Worm (Caenorhabditis elegans) whole organism, L3 larva: ENCODE measurements around the gene T19D12.9.

Experiments
- ZK546.5 ChIP-seq: sonication (generic microtip); optimal IDR thresholded peaks from 2 replicates; lab custom pipeline; 2017; ENCODE audit warnings: missing biosample characterization, missing genetic modification characterization
- aly-2 ChIP-seq: fragments of 150-350 bp; optimal IDR thresholded peaks from 2 replicates; lab custom pipeline; 2014; ENCODE audit warnings: missing biosample characterization, missing genetic modification characterization
- ama-1 ChIP-seq: fragments of 150-350 bp; optimal IDR thresholded peaks from 2 replicates; lab custom pipeline; 2018
- ceh-16 ChIP-seq: sonication (generic microtip); optimal IDR thresholded peaks from 2 replicates; lab custom pipeline; 2017; ENCODE audit warnings: missing biosample characterization, missing genetic modification characterization
- ceh-9 ChIP-seq: sonication (generic microtip); optimal IDR thresholded peaks from 2 replicates; lab custom pipeline; 2018; ENCODE audit warnings: missing biosample characterization, missing genetic modification characterization
- daf-12 ChIP-seq: fragments of 150-350 bp; optimal IDR thresholded peaks from 2 replicates; lab custom pipeline; 2014; ENCODE audit warnings: missing biosample characterization, missing genetic modification reagents, missing genetic modification characterization
- egl-27 ChIP-seq: sonication (generic microtip); optimal IDR thresholded peaks from 4 replicates; lab custom pipeline; 2017; ENCODE audit warnings: missing biosample characterization, missing genetic modification reagents, missing genetic modification characterization
- egl-5 ChIP-seq: fragments of 150-350 bp; optimal IDR thresholded peaks from 2 replicates; lab custom pipeline; 2017; ENCODE audit warnings: missing biosample characterization, missing genetic modification reagents, missing genetic modification characterization, inconsistent platforms
- elt-2 ChIP-seq: sonication (generic microtip); optimal IDR thresholded peaks from 2 replicates; lab custom pipeline; 2016; ENCODE audit warnings: missing genetic modification reagents, mild to moderate bottlenecking, missing genetic modification characterization, missing compliant biosample characterization
- elt-3 ChIP-seq, 3 experiments: fragments of 150-350 bp in 1 of 3; sonication (generic microtip) in 2 of 3; optimal IDR thresholded peaks; 2 replicates in 2 of 3; 4 replicates in 1 of 3; lab custom pipeline; 2014 to 2017; ENCODE audit warnings: missing biosample characterization in 3 of 3, missing genetic modification characterization in 3 of 3
- eor-1 ChIP-seq, 2 experiments: fragments of 150-350 bp; optimal IDR thresholded peaks; 2 replicates each; lab custom pipeline; 2014 to 2018; ENCODE audit warnings: missing biosample characterization in 2 of 2, missing genetic modification characterization in 2 of 2
- fkh-10 ChIP-seq: sonication (generic microtip); optimal IDR thresholded peaks from 2 replicates; lab custom pipeline; 2017; ENCODE audit warnings: missing biosample characterization, missing genetic modification reagents, missing genetic modification characterization
- fkh-2 ChIP-seq: fragments of 150-350 bp; optimal IDR thresholded peaks from 2 replicates; lab custom pipeline; 2014; ENCODE audit warnings: missing biosample characterization, missing genetic modification reagents, missing genetic modification characterization
- hmg-11 ChIP-seq: sonication (generic microtip); optimal IDR thresholded peaks from 2 replicates; lab custom pipeline; 2016; ENCODE audit warnings: missing genetic modification characterization, missing compliant biosample characterization
- lin-15B ChIP-seq: fragments of 150-350 bp; optimal IDR thresholded peaks from 2 replicates; lab custom pipeline; 2014; ENCODE audit warnings: missing biosample characterization, missing genetic modification characterization
- lin-39 ChIP-seq: fragments of 150-350 bp; optimal IDR thresholded peaks from 2 replicates; lab custom pipeline; 2018; ENCODE audit warnings: missing biosample characterization, missing genetic modification reagents, missing genetic modification characterization
- mdl-1 ChIP-seq: fragments of 150-350 bp; optimal IDR thresholded peaks from 2 replicates; lab custom pipeline; 2014; ENCODE audit warnings: missing biosample characterization, missing genetic modification characterization
- mml-1 ChIP-seq: fragments of 150-350 bp; sonication (generic microtip); optimal IDR thresholded peaks from 3 replicates; lab custom pipeline; 2014; ENCODE audit warnings: missing biosample characterization, missing genetic modification characterization
- nfya-1 ChIP-seq: sonication (generic microtip); optimal IDR thresholded peaks from 2 replicates; lab custom pipeline; 2017; ENCODE audit warnings: missing genetic modification characterization, mild to moderate bottlenecking, missing compliant biosample characterization, antibody characterized with exemption, moderate library complexity; ENCODE audit not compliant: insufficient read depth
- nhr-11 ChIP-seq: fragments of 150-350 bp; optimal IDR thresholded peaks from 2 replicates; lab custom pipeline; 2014; ENCODE audit warnings: missing biosample characterization, missing genetic modification characterization
- nhr-23 ChIP-seq: fragments of 150-350 bp; optimal IDR thresholded peaks from 2 replicates; lab custom pipeline; 2014; ENCODE audit warnings: missing biosample characterization, missing genetic modification reagents, missing genetic modification characterization
- nhr-25 ChIP-seq: sonication (generic microtip); optimal IDR thresholded peaks from 2 replicates; lab custom pipeline; 2017; ENCODE audit warnings: missing biosample characterization, missing genetic modification characterization
- nhr-28 ChIP-seq: fragments of 150-350 bp; optimal IDR thresholded peaks from 2 replicates; lab custom pipeline; 2014; ENCODE audit warnings: missing biosample characterization, missing genetic modification characterization
- nhr-67 ChIP-seq: fragments of 150-350 bp; optimal IDR thresholded peaks from 2 replicates; lab custom pipeline; 2014; ENCODE audit warnings: missing biosample characterization, missing genetic modification characterization
- nhr-76 ChIP-seq: fragments of 150-350 bp; sonication (generic microtip); optimal IDR thresholded peaks from 5 replicates; lab custom pipeline; 2014; ENCODE audit warnings: missing biosample characterization, missing genetic modification characterization
- nhr-77 ChIP-seq: fragments of 150-350 bp; optimal IDR thresholded peaks from 2 replicates; lab custom pipeline; 2014; ENCODE audit warnings: missing biosample characterization, missing genetic modification characterization
- pha-4 ChIP-seq: fragments of 150-350 bp; optimal IDR thresholded peaks from 2 replicates; lab custom pipeline; 2014; ENCODE audit warnings: missing biosample characterization, missing genetic modification reagents, missing genetic modification characterization
- pqm-1 ChIP-seq: fragments of 150-350 bp; optimal IDR thresholded peaks from 2 replicates; lab custom pipeline; 2017; ENCODE audit warnings: missing biosample characterization, missing genetic modification characterization, inconsistent platforms
- skn-1 ChIP-seq: fragments of 150-350 bp; optimal IDR thresholded peaks from 2 replicates; lab custom pipeline; 2014; ENCODE audit warnings: missing biosample characterization, missing genetic modification characterization
- snpc-4 ChIP-seq: fragments of 150-350 bp; optimal IDR thresholded peaks from 2 replicates; lab custom pipeline; 2014; ENCODE audit warnings: missing biosample characterization, missing genetic modification characterization
- unc-39 ChIP-seq: sonication (generic microtip); optimal IDR thresholded peaks from 4 replicates; lab custom pipeline; 2017; ENCODE audit warnings: missing biosample characterization, missing genetic modification characterization
- zag-1 ChIP-seq: fragments of 150-350 bp; optimal IDR thresholded peaks from 2 replicates; lab custom pipeline; 2014; ENCODE audit warnings: missing biosample characterization, missing genetic modification characterization
- ztf-11 ChIP-seq: fragments of 150-350 bp; optimal IDR thresholded peaks from 2 replicates; lab custom pipeline; 2014; ENCODE audit warnings: missing biosample characterization, missing genetic modification characterization
- ztf-4 ChIP-seq: fragments of 150-350 bp; optimal IDR thresholded peaks from 2 replicates; lab custom pipeline; 2014; ENCODE audit warnings: missing biosample characterization, missing genetic modification characterization

Gene T19D12.9

ce11 chrII:6689088-6689487 is 34.9 kb upstream of the T19D12.9 start:
- TF ChIP-seq egl-27 (tag; lab: Kevin White, UChicago) = no peak
- peak; percentile 63 for TF ChIP-seq nhr-11
- no peak for TF ChIP-seq eor-1 (tag; optimal IDR thresholded peaks at IDR 0.05; lab: Kevin White, UChicago)
- no peak for TF ChIP-seq zag-1 (tag; lab: Kevin White, UChicago)

ce11 chrII:6685964-6686363 is 31.8 kb upstream of the T19D12.9 start:
- TF ChIP-seq ztf-11 (tag; lab: Kevin White, UChicago) (no peak), aly-2 (tag; lab: Kevin White, UChicago) (no peak), nfya-1 (tag; lab: Kevin White, UChicago) (no peak), nhr-67 (tag; lab: Kevin White, UChicago) (no peak), nhr-28 (tag; lab: Kevin White, UChicago) (no peak), daf-12 (no peak), ama-1 (lab: Kevin White, UChicago) (no peak), nhr-76 (tag; lab: Kevin White, UChicago) (no peak), nhr-11 (no peak), ceh-16 (tag; lab: Kevin White, UChicago) (no peak), nhr-77 (no peak), lin-39 (tag; lab: Kevin White, UChicago) (no peak), ZK546.5 (tag; lab: Kevin White, UChicago) (no peak)

- TF ChIP-seq lin-15B (tag; lab: Kevin White, UChicago) (peak; percentile 73), elt-3 (tag; optimal IDR thresholded peaks at IDR 0.05; lab: Kevin White, UChicago) (no peak), nhr-76 (tag; lab: Kevin White, UChicago) (no peak), mdl-1 (tag; lab: Kevin White, UChicago) (no peak), mml-1 (tag; lab: Kevin White, UChicago) (no peak), ztf-4 (tag; lab: Kevin White, UChicago) (no peak), elt-2 (tag; lab: Kevin White, UChicago) (peak; percentile 58), ceh-9 (no peak), fkh-2 (tag; lab: Kevin White, UChicago) (no peak), lin-39 (tag; lab: Kevin White, UChicago) (peak; percentile 66), ama-1 (lab: Kevin White, UChicago) (no peak), skn-1 (tag; lab: Kevin White, UChicago) (no peak), aly-2 (tag; lab: Kevin White, UChicago) (no peak), hmg-11 (tag; lab: Kevin White, UChicago) (no peak), nhr-23 (tag; lab: Kevin White, UChicago) (peak; percentile 0), unc-39 (no peak), pha-4 (peak; percentile 7), pqm-1 (peak; percentile 20), ztf-11 (tag; lab: Kevin White, UChicago) (no peak), egl-5 (tag; lab: Kevin White, UChicago) (peak; percentile 31), nfya-1 (tag; lab: Kevin White, UChicago) (peak; percentile 63), snpc-4 (tag; lab: Kevin White, UChicago) (peak; percentile 61), egl-27 (tag; lab: Kevin White, UChicago) (no peak), ceh-16 (tag; lab: Kevin White, UChicago) (no peak)
Observed at ce11 chrII:6683663-6684285, 29.6 kb upstream of the T19D12.9 start, which contains the start of gene gyf-1. Gene gyf-1, plus strand, starts transcription at chrII:6684235.

ce11 chrII:6682918-6683317 is 28.7 kb upstream of the T19D12.9 start:
- TF ChIP-seq ZK546.5 (tag; lab: Kevin White, UChicago) = no peak
- TF ChIP-seq nhr-25 = peak; percentile 14
- TF ChIP-seq, all 47 proteins: peak for 1

- TF ChIP-seq nhr-23 (tag; lab: Kevin White, UChicago) (no peak), pqm-1 (peak; percentile 76), elt-2 (tag; lab: Kevin White, UChicago) (peak; percentile 59), nfya-1 (tag; lab: Kevin White, UChicago) (no peak), fkh-10 (no peak), nhr-76 (tag; lab: Kevin White, UChicago) (no peak)
Observed at ce11 chrII:6681478-6681877, 27.3 kb upstream of the T19D12.9 start.
